Fruit fly (Drosophila melanogaster): ENCODE measurements around the gene CG4042.

Gene CG4042

DNA sequence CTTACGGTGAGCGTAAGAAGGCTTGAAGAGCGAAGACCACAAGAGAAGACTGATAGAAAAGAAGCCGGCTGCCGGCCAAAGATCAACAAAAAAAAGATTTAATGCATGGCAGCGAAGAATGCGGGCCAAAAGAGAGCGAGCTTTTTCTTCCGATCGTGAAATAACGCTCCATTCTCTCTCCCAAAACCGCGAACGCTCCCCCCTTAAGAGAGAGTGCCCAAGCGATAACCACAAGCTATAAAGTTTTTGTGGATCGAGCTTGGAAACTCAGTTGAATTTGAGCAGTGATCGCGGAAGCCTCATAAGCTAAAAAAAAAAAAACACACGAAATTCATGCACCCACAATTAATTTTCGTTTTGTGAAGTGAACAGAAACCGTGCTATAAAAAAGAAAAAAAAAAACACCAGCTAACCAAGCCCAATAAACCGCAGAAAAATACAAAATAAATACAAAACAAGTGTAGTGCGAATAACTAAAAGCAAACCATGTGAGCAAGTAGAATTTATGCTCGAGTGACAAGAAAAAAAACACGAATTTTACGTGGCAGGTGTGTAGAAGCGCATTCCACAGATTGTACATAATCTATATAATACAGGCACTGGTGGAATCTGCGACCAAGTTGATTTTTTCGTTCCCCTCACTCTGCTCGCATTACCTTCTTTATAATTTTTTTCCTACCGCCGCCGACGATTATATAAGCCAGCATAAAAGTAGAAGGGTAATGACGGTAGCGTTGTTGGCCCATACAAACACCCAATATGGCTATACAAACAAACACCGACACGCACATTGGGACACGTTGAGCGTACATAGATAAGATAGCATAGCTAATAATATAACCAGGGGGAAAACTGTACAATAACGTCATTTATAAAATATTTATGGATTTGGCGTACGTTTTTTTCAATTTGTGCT lies 40.7 kb downstream of the CG4042 start, which contains the start of gene CG13252 (continued):
- no peak for TF ChIP-seq zen (tag; optimal IDR thresholded peaks at IDR 0.05)
- TF ChIP-seq HmgD (GFP tag; optimal IDR thresholded peaks at IDR 0.05) = no peak
- no peak for TF ChIP-seq dpn (GFP tag; optimal IDR thresholded peaks at IDR 0.05)
- TF ChIP-seq repo (GFP tag; optimal IDR thresholded peaks at IDR 0.05) = no peak
- TF ChIP-seq Mrtf (GFP tag; IDR thresholded peaks at IDR 0.05) = no peak
- TF ChIP-seq CG8359 (GFP tag; optimal IDR thresholded peaks at IDR 0.05; ENCODE audit: borderline replicate concordance) = no peak
- TF ChIP-seq tll (GFP tag; optimal IDR thresholded peaks at IDR 0.05) = no peak
- TF ChIP-seq CG8924 (tag; optimal IDR thresholded peaks at IDR 0.05) = no peak
- peak; percentile 32 for TF ChIP-seq Sox100B (GFP tag; optimal IDR thresholded peaks at IDR 0.05)
- TF ChIP-seq Gsc (GFP tag; IDR thresholded peaks at IDR 0.05) = no peak
- TF ChIP-seq rib (GFP tag; IDR thresholded peaks at IDR 0.05) = no peak
- peak; percentile 25 for TF ChIP-seq CG4328 (GFP tag; optimal IDR thresholded peaks at IDR 0.05)
- TF ChIP-seq CG16779 (GFP tag; IDR thresholded peaks at IDR 0.05) = no peak
- TF ChIP-seq abd-A (tag; optimal IDR thresholded peaks at IDR 0.05) = no peak
- TF ChIP-seq CG12236 (GFP tag; optimal IDR thresholded peaks at IDR 0.05) = no peak
- no peak for TF ChIP-seq Myb (GFP tag; optimal IDR thresholded peaks at IDR 0.05)
- no peak for TF ChIP-seq CG6654 (GFP tag; optimal IDR thresholded peaks at IDR 0.05)
- no peak for TF ChIP-seq CG1602 (GFP tag; optimal IDR thresholded peaks at IDR 0.05)
- TF ChIP-seq CG17361 (GFP tag; IDR thresholded peaks at IDR 0.05) = 0 out of 3 replicates have a peak, but pooled peaks have one; percentile 16
- TF ChIP-seq CG9797 (GFP tag; optimal IDR thresholded peaks at IDR 0.05) = no peak
- TF ChIP-seq CG32767 (GFP tag; IDR thresholded peaks at IDR 0.05) = no peak
- TF ChIP-seq sr (GFP tag; IDR thresholded peaks at IDR 0.05) = no peak
- TF ChIP-seq CG4617 (GFP tag; optimal IDR thresholded peaks at IDR 0.05; ENCODE audit: borderline replicate concordance) = no peak
- TF ChIP-seq Adf1 (GFP tag; IDR thresholded peaks at IDR 0.05) = no peak
- no peak for TF ChIP-seq CG12744 (GFP tag; optimal IDR thresholded peaks at IDR 0.05)
- 0 out of 2 replicates have a peak, but pooled peaks have one; percentile 4 for TF ChIP-seq Ptx1 (GFP tag; IDR thresholded peaks at IDR 0.05)
- TF ChIP-seq CG3163 (GFP tag; optimal IDR thresholded peaks at IDR 0.05) = peak; percentile 89
- TF ChIP-seq CG9932 (GFP tag; IDR thresholded peaks at IDR 0.05) = peak; percentile 11; the same call in 1 of the 2 replicates
- TF ChIP-seq CG15696 (tag; optimal IDR thresholded peaks at IDR 0.05) = no peak
- TF ChIP-seq so (GFP tag; IDR thresholded peaks at IDR 0.05) = no peak
- TF ChIP-seq fru (optimal IDR thresholded peaks at IDR 0.05) = no peak
- no peak for TF ChIP-seq CG10267 (tag; optimal IDR thresholded peaks at IDR 0.05)
- no peak for TF ChIP-seq Hmx (GFP tag; optimal IDR thresholded peaks at IDR 0.05)
- no peak for TF ChIP-seq sima (GFP tag; optimal IDR thresholded peaks at IDR 0.05)
- TF ChIP-seq ab (GFP tag; optimal IDR thresholded peaks at IDR 0.05) = no peak
- TF ChIP-seq D19A (tag; optimal IDR thresholded peaks at IDR 0.05) = no peak
- TF ChIP-seq Lpt (GFP tag; optimal IDR thresholded peaks at IDR 0.05) = no peak
- no peak for TF ChIP-seq pb (GFP tag; optimal IDR thresholded peaks at IDR 0.05)
- no peak for TF ChIP-seq pan (optimal IDR thresholded peaks at IDR 0.05)
- TF ChIP-seq pan (GFP tag; optimal IDR thresholded peaks at IDR 0.05 in 1 of 2, IDR thresholded peaks at IDR 0.05 in 1 of 2) = peak in 1 of 2 experiments; percentile 8
- TF ChIP-seq crc (GFP tag; optimal IDR thresholded peaks at IDR 0.05) = peak; percentile 38
- no peak for TF ChIP-seq CG13624 (GFP tag; optimal IDR thresholded peaks at IDR 0.05)
- TF ChIP-seq CG30431 (GFP tag; optimal IDR thresholded peaks at IDR 0.05) = no peak
- no peak for TF ChIP-seq chn (GFP tag; optimal IDR thresholded peaks at IDR 0.05)
- TF ChIP-seq Nf-YC (tag; optimal IDR thresholded peaks at IDR 0.05) = no peak
- 0 out of 2 replicates have a peak, but pooled peaks have one; percentile 6 for TF ChIP-seq HLH3B (GFP tag; IDR thresholded peaks at IDR 0.05)
- TF ChIP-seq chif (GFP tag; optimal IDR thresholded peaks at IDR 0.05) = no peak
- no peak for TF ChIP-seq br (optimal IDR thresholded peaks at IDR 0.05)
- no peak for TF ChIP-seq chm (GFP tag; IDR thresholded peaks at IDR 0.05)
- no peak for TF ChIP-seq CG17829 (tag; optimal IDR thresholded peaks at IDR 0.05)
- peak; percentile 89 for TF ChIP-seq Ets65A (GFP tag)

Data from whole organism, embryonic.